Worm (Caenorhabditis elegans) whole organism, young adult: ENCODE measurements around the gene emre-1.
"Not testable (repeated sequence)": the region's sequence is repeated elsewhere in the genome, so short reads cannot be mapped to it uniquely, and the experiment has no call there.

Source experiments
- B0035.1 ChIP-seq: sonication (generic microtip); optimal IDR thresholded peaks from 2 replicates; lab custom pipeline; 2016; ENCODE audit warnings: missing genetic modification characterization, mild to moderate bottlenecking, missing compliant biosample characterization, missing genotype, missing genetic modification reagents
- F33H1.4 ChIP-seq: fragments of 200-800 bp; sonication (Bioruptor generic); IDR thresholded peaks from 2 replicates; pipeline ENCODE4 v1.3.6; 2022; ENCODE audit warnings: missing genetic modification reagents, missing genetic modification characterization, missing compliant biosample characterization
- F39B2.1 ChIP-seq: fragments of 200-800 bp; sonication (Bioruptor generic); IDR thresholded peaks from 2 replicates; pipeline ENCODE4 v1.3.6; 2022; ENCODE audit warnings: missing genetic modification reagents, missing genetic modification characterization, missing compliant biosample characterization
- F55B11.4 ChIP-seq: sonication (generic microtip); optimal IDR thresholded peaks from 2 replicates; lab custom pipeline; 2016; ENCODE audit warnings: missing compliant biosample characterization, missing genetic modification characterization, borderline replicate concordance; ENCODE audit not compliant: insufficient read depth
- F57A8.1 ChIP-seq: fragments of 200-800 bp; sonication (Bioruptor generic); optimal IDR thresholded peaks from 2 replicates; lab custom pipeline; 2018; ENCODE audit warnings: mild to moderate bottlenecking, missing genetic modification characterization, moderate library complexity, missing compliant biosample characterization
- T26A5.8 ChIP-seq: sonication (generic microtip); optimal IDR thresholded peaks from 2 replicates; lab custom pipeline; 2016; ENCODE audit warnings: missing genetic modification characterization, missing compliant biosample characterization
- Y95B8A.8 ChIP-seq: fragments of 200-800 bp; sonication (Bioruptor generic); IDR thresholded peaks from 2 replicates; pipeline ENCODE4 v1.3.6; 2022; ENCODE audit warnings: missing genetic modification reagents, missing genetic modification characterization, missing compliant biosample characterization
- akir-1 ChIP-seq: fragments of 200-800 bp; sonication (Bioruptor generic); optimal IDR thresholded peaks from 2 replicates; lab custom pipeline; 2018; ENCODE audit warnings: mild to moderate bottlenecking, missing genetic modification characterization, moderate library complexity, missing compliant biosample characterization
- aptf-2 ChIP-seq: fragments of 200-800 bp; sonication (Bioruptor generic); conservative IDR thresholded peaks from 2 replicates; pipeline ENCODE4 v1.3.6; 2022; ENCODE audit warnings: missing genetic modification reagents, missing genetic modification characterization, missing compliant biosample characterization
- bed-2 ChIP-seq: fragments of 200-800 bp; sonication (Bioruptor generic); IDR thresholded peaks from 2 replicates; pipeline ENCODE4 v1.3.6; 2022; ENCODE audit warnings: missing genetic modification reagents, missing genetic modification characterization, missing compliant biosample characterization
- cebp-2 ChIP-seq: fragments of 200-800 bp; sonication (Bioruptor generic); IDR thresholded peaks from 2 replicates; pipeline ENCODE4 v1.3.6; 2022; ENCODE audit warnings: missing genetic modification characterization, missing compliant biosample characterization
- dpl-1 ChIP-seq: fragments of 150-350 bp; optimal IDR thresholded peaks from 2 replicates; lab custom pipeline; 2014; ENCODE audit warnings: missing biosample characterization, missing genetic modification reagents, missing genetic modification characterization
- egrh-3 ChIP-seq: fragments of 200-800 bp; sonication (Bioruptor generic); IDR thresholded peaks from 2 replicates; pipeline ENCODE4 v1.3.6; 2022; ENCODE audit warnings: missing genetic modification reagents, missing genetic modification characterization, missing compliant biosample characterization
- hlh-26 ChIP-seq: fragments of 200-800 bp; sonication (Bioruptor generic); conservative IDR thresholded peaks from 2 replicates; pipeline ENCODE4 v1.3.6; 2022; ENCODE audit warnings: missing genetic modification reagents, missing genetic modification characterization, missing compliant biosample characterization
- hsf-1 ChIP-seq: fragments of 200-800 bp; sonication (Bioruptor generic); IDR thresholded peaks from 2 replicates; pipeline ENCODE4 v1.3.6; 2022; ENCODE audit warnings: missing genetic modification reagents, missing genetic modification characterization, missing compliant biosample characterization
- lag-1 ChIP-seq: fragments of 200-800 bp; sonication (Bioruptor generic); IDR thresholded peaks from 2 replicates; pipeline ENCODE4 v1.3.6; 2022; ENCODE audit warnings: missing genetic modification reagents, missing genetic modification characterization, missing compliant biosample characterization
- mcd-1 ChIP-seq: fragments of 200-800 bp; sonication (Bioruptor generic); IDR thresholded peaks from 2 replicates; pipeline ENCODE4 v1.3.6; 2022; ENCODE audit warnings: missing genetic modification reagents, missing genetic modification characterization, missing compliant biosample characterization
- nhr-80 ChIP-seq: sonication (generic microtip); optimal IDR thresholded peaks from 2 replicates; lab custom pipeline; 2016; ENCODE audit warnings: missing genetic modification characterization, missing compliant biosample characterization
- nhr-90 ChIP-seq: sonication (generic microtip); optimal IDR thresholded peaks from 2 replicates; lab custom pipeline; 2016; ENCODE audit warnings: missing genotype, mild to moderate bottlenecking, missing genetic modification characterization, missing compliant biosample characterization
- rec-8 ChIP-seq, 2 experiments: sonication (generic microtip); optimal IDR thresholded peaks; 2 replicates each; lab custom pipeline; 2016; ENCODE audit warnings: mild to moderate bottlenecking in 2 of 2, missing genetic modification characterization in 2 of 2, missing genetic modification reagents in 2 of 2, missing genotype in 2 of 2, missing biosample characterization in 1 of 2, missing compliant biosample characterization in 1 of 2, moderate library complexity in 1 of 2
- unc-130 ChIP-seq: sonication (generic microtip); optimal IDR thresholded peaks from 2 replicates; lab custom pipeline; 2016; ENCODE audit warnings: missing genetic modification reagents, missing genetic modification characterization, missing compliant biosample characterization
- zfh-2 ChIP-seq: fragments of 200-800 bp; sonication (Bioruptor generic); conservative IDR thresholded peaks from 2 replicates; pipeline ENCODE4 v1.3.6; 2022; ENCODE audit warnings: missing genetic modification reagents, missing genetic modification characterization, missing compliant biosample characterization
- zim-3 ChIP-seq: sonication (generic microtip); optimal IDR thresholded peaks from 2 replicates; lab custom pipeline; 2017; ENCODE audit warnings: mild to moderate bottlenecking, missing genetic modification characterization, moderate library complexity, missing compliant biosample characterization
- ztf-25 ChIP-seq: fragments of 200-800 bp; sonication (Bioruptor generic); IDR thresholded peaks from 2 replicates; pipeline ENCODE4 v1.3.6; 2022; ENCODE audit warnings: missing genetic modification reagents, missing genetic modification characterization, missing compliant biosample characterization
- ztf-3 ChIP-seq: fragments of 200-800 bp; sonication (Bioruptor generic); optimal IDR thresholded peaks from 2 replicates; lab custom pipeline; 2018; ENCODE audit warnings: mild to moderate bottlenecking, missing genetic modification characterization, missing compliant biosample characterization
- ztf-6 ChIP-seq: fragments of 200-800 bp; sonication (Bioruptor generic); IDR thresholded peaks from 2 replicates; pipeline ENCODE4 v1.3.6; 2022; ENCODE audit warnings: missing genetic modification reagents, missing genetic modification characterization, missing compliant biosample characterization

The emre-1 gene

ce11 chrX:14959393-14960073 lies 20.0 kb upstream of the emre-1 start:
- no peak for TF ChIP-seq Y95B8A.8

ce11 chrX:14960841-14961240 lies 18.6 kb upstream of the emre-1 start:
- TF ChIP-seq mcd-1 (GFP tag; lab: Robert Waterston, UW) = 0 out of 2 replicates have a peak, but pooled peaks have one; percentile 12
- peak; percentile 90 for TF ChIP-seq zfh-2 (GFP tag; lab: Robert Waterston, UW)
- TF ChIP-seq egrh-3 (GFP tag; lab: Robert Waterston, UW) = peak; percentile 76
- TF ChIP-seq F33H1.4 (GFP tag; lab: Robert Waterston, UW) = no peak
- TF ChIP-seq hlh-26 (GFP tag; lab: Robert Waterston, UW) = no peak

DNA sequence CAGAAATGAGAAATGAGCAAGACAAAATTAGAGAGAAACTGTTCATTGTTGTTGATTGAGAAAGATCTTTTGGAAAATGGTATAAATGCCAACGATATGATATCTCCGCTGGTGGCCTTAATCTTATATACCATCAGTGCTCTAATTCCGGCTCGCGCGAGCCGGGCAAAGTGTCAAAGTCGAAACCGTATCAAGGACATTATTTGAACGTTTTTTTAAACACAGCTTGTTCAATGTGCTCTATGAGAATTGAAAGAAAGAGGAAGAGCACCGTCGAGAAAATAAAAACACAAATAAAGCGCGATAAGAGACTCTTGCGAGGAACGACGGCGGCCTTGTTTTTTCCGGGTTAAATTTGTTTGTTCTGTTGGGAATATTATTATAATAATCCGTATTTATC lies 18.0 kb upstream of the emre-1 start, which contains the start of gene idpp-3:
Gene idpp-3, minus strand, starts transcription at position 101 of the 400 bp plus-strand sequence.
- TF ChIP-seq dpl-1 (GFP tag; lab: Kevin White, UChicago) = no peak
- no peak for TF ChIP-seq F57A8.1 (GFP tag; lab: Kevin White, UChicago)
- no peak for TF ChIP-seq F55B11.4
- TF ChIP-seq hlh-26 (GFP tag; lab: Robert Waterston, UW) = no peak
- no peak for TF ChIP-seq unc-130 (GFP tag; lab: Kevin White, UChicago)
- no peak for TF ChIP-seq nhr-80 (tag; lab: Kevin White, UChicago)
- no peak for TF ChIP-seq lag-1
- no peak for TF ChIP-seq cebp-2
- no peak for TF ChIP-seq mcd-1 (GFP tag; lab: Robert Waterston, UW)
- no peak for TF ChIP-seq ztf-25 (GFP tag; lab: Robert Waterston, UW)

DNA sequence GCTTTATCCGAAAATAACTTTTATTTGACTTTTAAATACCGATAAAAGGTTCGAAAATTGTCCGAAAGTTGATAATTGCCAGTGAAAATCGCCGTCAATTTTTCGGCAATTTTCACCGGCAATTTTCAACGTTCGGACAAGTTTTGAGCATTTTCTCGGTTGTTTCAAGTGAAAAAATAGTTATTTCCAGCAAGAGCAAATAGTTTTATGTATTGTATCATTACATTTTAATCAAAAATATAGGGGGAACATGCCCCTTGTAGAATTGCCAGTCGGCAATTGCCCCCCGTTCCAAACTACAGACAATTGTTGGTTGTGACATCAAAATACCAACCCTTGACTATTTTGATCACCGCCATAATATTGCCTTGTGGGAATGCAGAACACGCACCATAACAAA lies 17.0 kb upstream of the emre-1 start, which contains the start of gene rgs-10:
Gene rgs-10, plus strand, starts transcription at position 301 of the 400 bp plus-strand sequence.
- TF ChIP-seq unc-130 (GFP tag; lab: Kevin White, UChicago) = no peak
- TF ChIP-seq aptf-2 (GFP tag; lab: Robert Waterston, UW) = peak; percentile 77; the same call in 1 of the 2 replicates

DNA sequence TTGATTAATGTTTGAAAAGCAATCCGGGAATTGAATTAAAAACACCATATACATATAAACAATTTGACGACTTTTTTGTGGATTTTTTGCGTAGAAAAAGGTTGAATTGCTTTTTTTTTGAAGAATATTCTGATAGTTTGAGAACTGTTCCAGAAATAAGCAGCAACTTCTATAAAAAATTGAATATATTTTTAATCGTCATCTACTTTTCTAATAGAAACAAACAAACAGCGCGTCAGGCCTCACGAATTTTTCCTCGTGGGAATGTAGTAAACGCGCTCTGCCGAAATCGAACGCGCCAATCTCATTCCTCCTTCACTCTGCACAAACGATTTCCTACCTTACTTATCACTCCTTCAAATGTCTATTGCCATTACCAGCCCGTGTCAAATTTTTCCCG lies 15.2 kb upstream of the emre-1 start, which contains the start of gene rgs-11:
Gene rgs-11, plus strand, starts transcription at position 301 of the 400 bp plus-strand sequence.
- TF ChIP-seq ztf-3 (GFP tag; lab: Kevin White, UChicago) = no peak
- no peak for TF ChIP-seq zim-3 (tag; lab: Kevin White, UChicago)
- TF ChIP-seq ztf-6 (GFP tag; lab: Robert Waterston, UW) = no peak
- TF ChIP-seq T26A5.8 (tag; lab: Kevin White, UChicago) = no peak
- peak; percentile 66; the same call in 1 of the 2 replicates for TF ChIP-seq aptf-2 (GFP tag; lab: Robert Waterston, UW)
- TF ChIP-seq bed-2 = no peak
- TF ChIP-seq akir-1 (GFP tag; lab: Kevin White, UChicago) = no peak

DNA sequence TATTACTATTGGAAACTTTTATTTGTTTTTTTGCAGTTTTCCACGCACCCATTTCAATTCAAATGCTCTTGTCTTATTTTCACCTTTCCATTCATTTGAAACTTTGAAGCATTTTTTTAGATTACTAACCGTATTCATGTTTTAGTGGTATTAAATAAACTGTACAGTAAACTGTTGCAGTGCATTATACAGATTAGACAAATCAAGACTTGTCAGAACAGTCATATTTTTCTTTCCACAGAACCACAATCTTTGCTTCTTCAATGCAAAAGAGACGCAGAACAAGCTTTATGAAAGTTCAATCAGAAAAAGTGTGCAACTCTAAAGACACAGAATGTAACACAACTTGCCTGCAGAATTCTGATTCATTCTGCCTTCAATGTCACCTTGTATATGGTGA lies 13.7 kb upstream of the emre-1 start, which contains the start of gene F45B8.5:
Gene F45B8.5, plus strand, starts transcription at position 301 of the 400 bp plus-strand sequence.
- TF ChIP-seq F39B2.1 (GFP tag; lab: Robert Waterston, UW) (no peak), rec-8 (tag; optimal IDR thresholded peaks at IDR 0.05; lab: Kevin White, UChicago) (no peak)

- not testable (repeated sequence) for TF ChIP-seq nhr-90 (tag; lab: Kevin White, UChicago); hsf-1 (GFP tag; lab: Robert Waterston, UW); B0035.1 (tag; lab: Kevin White, UChicago)
- TF ChIP-seq, all 124 proteins: peak for 0; not testable (repeated sequence) for 124
Observed at ce11 chrX:14966515-14966914, 13.0 kb upstream of the emre-1 start, which contains the start of gene F20D1.22. TSS of gene F20D1.22 (plus strand) at chrX:14966815.
